Worm (Caenorhabditis elegans): Measurements from ENCODE around the gene vit-6.

vit-6 gene

ce11 chrIV:8232428-8232827 is 28.5 kb upstream of the vit-6 start:
- TF ChIP-seq Y67H2A.10 (GFP tag; conservative IDR thresholded peaks at IDR 0.05), result no peak
- no peak for TF ChIP-seq mcd-1 (GFP tag; IDR thresholded peaks at IDR 0.05)
- no peak for TF ChIP-seq aptf-2 (GFP tag; conservative IDR thresholded peaks at IDR 0.05)
- peak; percentile 17; the same call in 1 of the 2 replicates for TF ChIP-seq hmg-1.2 (GFP tag; IDR thresholded peaks at IDR 0.05)
- no peak for TF ChIP-seq F55B11.4 (tag; optimal IDR thresholded peaks at IDR 0.05; ENCODE audit: borderline replicate concordance, insufficient read depth)
- no peak for TF ChIP-seq egl-18 (GFP tag; IDR thresholded peaks at IDR 0.05)
- TF ChIP-seq nfya-2 (GFP tag; IDR thresholded peaks at IDR 0.05), result no peak
- TF ChIP-seq F52B5.7 (tag; optimal IDR thresholded peaks at IDR 0.05), result no peak
- peak; percentile 6 for TF ChIP-seq nhr-80 (tag; optimal IDR thresholded peaks at IDR 0.05)
- TF ChIP-seq lsl-1 (GFP tag; optimal IDR thresholded peaks at IDR 0.05), result no peak
- TF ChIP-seq B0336.3 (GFP tag; IDR thresholded peaks at IDR 0.05), result no peak
- TF ChIP-seq madf-3 (GFP tag; IDR thresholded peaks at IDR 0.05), result no peak
- no peak for TF ChIP-seq nhr-120 (GFP tag; IDR thresholded peaks at IDR 0.05)
- TF ChIP-seq cebp-1 (GFP tag; IDR thresholded peaks at IDR 0.05), result no peak
- TF ChIP-seq cebp-1 (tag; optimal IDR thresholded peaks at IDR 0.05), result peak; percentile 27
- TF ChIP-seq lsy-27 (tag; optimal IDR thresholded peaks at IDR 0.05; ENCODE audit: borderline replicate concordance, insufficient read depth), result no peak
- TF ChIP-seq efl-1 (GFP tag; optimal IDR thresholded peaks at IDR 0.05), result no peak
- no peak for TF ChIP-seq K11D2.4 (GFP tag; IDR thresholded peaks at IDR 0.05)
- TF ChIP-seq ztf-3 (GFP tag; optimal IDR thresholded peaks at IDR 0.05), result no peak
- no peak for TF ChIP-seq ccch-3 (GFP tag; optimal IDR thresholded peaks at IDR 0.05)
- TF ChIP-seq let-607 (tag; optimal IDR thresholded peaks at IDR 0.05), result no peak
- TF ChIP-seq nhr-27 (tag; optimal IDR thresholded peaks at IDR 0.05), result no peak
- TF ChIP-seq hrde-1 (tag; optimal IDR thresholded peaks at IDR 0.05; ENCODE audit: borderline replicate concordance), result no peak
- TF ChIP-seq tbx-9 (tag; optimal IDR thresholded peaks at IDR 0.05; ENCODE audit: borderline replicate concordance), result no peak
- no peak for TF ChIP-seq attf-6 (GFP tag; IDR thresholded peaks at IDR 0.05)
- no peak for TF ChIP-seq madf-10 (tag; optimal IDR thresholded peaks at IDR 0.05)
- no peak for TF ChIP-seq akir-1 (GFP tag; optimal IDR thresholded peaks at IDR 0.05)

- TF ChIP-seq attf-3 (GFP tag; conservative IDR thresholded peaks at IDR 0.05) (0 out of 2 replicates have a peak, but pooled peaks have one; percentile 34), zim-3 (tag; optimal IDR thresholded peaks at IDR 0.05) (no peak)
Measured at ce11 chrIV:8233268-8233667, 27.7 kb upstream of the vit-6 start.

ce11 chrIV:8234088-8234496 is 26.9 kb upstream of the vit-6 start:
- no peak for TF ChIP-seq C17E4.6 (GFP tag; IDR thresholded peaks at IDR 0.05)
- TF ChIP-seq him-1 (tag; optimal IDR thresholded peaks at IDR 0.05), result no peak
- no peak for TF ChIP-seq hmg-20 (GFP tag; IDR thresholded peaks at IDR 0.05)
- no peak for TF ChIP-seq madf-10 (tag; optimal IDR thresholded peaks at IDR 0.05)
- TF ChIP-seq B0019.2 (GFP tag; conservative IDR thresholded peaks at IDR 0.05), result no peak
- TF ChIP-seq F57A8.1 (GFP tag; optimal IDR thresholded peaks at IDR 0.05), result no peak
- TF ChIP-seq bed-2 (GFP tag; IDR thresholded peaks at IDR 0.05), result no peak
- TF ChIP-seq nhr-80 (tag; optimal IDR thresholded peaks at IDR 0.05), result peak; percentile 43
- no peak for TF ChIP-seq K12H6.12 (tag; optimal IDR thresholded peaks at IDR 0.05)
- no peak for TF ChIP-seq F49E8.2 (tag; optimal IDR thresholded peaks at IDR 0.05; ENCODE audit: insufficient read depth)
- TF ChIP-seq lin-26 (GFP tag; IDR thresholded peaks at IDR 0.05), result 0 out of 2 replicates have a peak, but pooled peaks have one; percentile 15
- TF ChIP-seq ceh-27 (GFP tag; optimal IDR thresholded peaks at IDR 0.05), result no peak
- TF ChIP-seq ztf-6 (GFP tag; IDR thresholded peaks at IDR 0.05), result no peak
- TF ChIP-seq dox-1 (GFP tag; IDR thresholded peaks at IDR 0.05), result no peak
- no peak for TF ChIP-seq B0261.1 (tag; optimal IDR thresholded peaks at IDR 0.05)
- no peak for TF ChIP-seq ztf-26 (tag; optimal IDR thresholded peaks at IDR 0.05)
- no peak for TF ChIP-seq Y56A3A.18 (GFP tag; IDR thresholded peaks at IDR 0.05)
- TF ChIP-seq cebp-1 (GFP tag; IDR thresholded peaks at IDR 0.05), result no peak
- TF ChIP-seq cebp-1 (tag; optimal IDR thresholded peaks at IDR 0.05), result peak; percentile 12
- no peak for TF ChIP-seq F23B12.7 (tag; optimal IDR thresholded peaks at IDR 0.05; ENCODE audit: insufficient read depth)

Measured in whole organism, young adult.